Worm (Caenorhabditis elegans) whole organism, late embryonic: ENCODE results near the gene srbc-10.

ENCODE experiments used
- C08G9.2 ChIP-seq: sonication (generic microtip); optimal IDR thresholded peaks from 2 replicates; lab custom pipeline; 2016; ENCODE audit warnings: mild to moderate bottlenecking, missing genetic modification characterization, moderate library complexity, missing compliant biosample characterization
- C38D4.7 ChIP-seq: fragments of 200-800 bp; sonication (Bioruptor generic); optimal IDR thresholded peaks from 2 replicates; lab custom pipeline; 2018; ENCODE audit warnings: mild to moderate bottlenecking, missing genetic modification characterization, moderate library complexity, missing compliant biosample characterization
- F13H6.1 ChIP-seq: sonication (generic microtip); optimal IDR thresholded peaks from 2 replicates; lab custom pipeline; 2016; ENCODE audit warnings: missing genetic modification characterization, missing compliant biosample characterization
- K02D7.2 ChIP-seq: sonication (generic microtip); optimal IDR thresholded peaks from 2 replicates; lab custom pipeline; 2017; ENCODE audit warnings: mild to moderate bottlenecking, missing genetic modification characterization, missing compliant biosample characterization
- K09A11.1 ChIP-seq: sonication (generic microtip); optimal IDR thresholded peaks from 2 replicates; lab custom pipeline; 2017; ENCODE audit warnings: antibody characterized with exemption, mild to moderate bottlenecking, missing genetic modification characterization, missing compliant biosample characterization; ENCODE audit not compliant: insufficient read depth
- T23F11.4 ChIP-seq: fragments of 200-800 bp; sonication (Bioruptor generic); optimal IDR thresholded peaks from 2 replicates; lab custom pipeline; 2018; ENCODE audit warnings: mild to moderate bottlenecking, missing genetic modification characterization, missing compliant biosample characterization
- ahr-1 ChIP-seq: sonication (generic microtip); optimal IDR thresholded peaks from 2 replicates; lab custom pipeline; 2016; ENCODE audit warnings: missing genetic modification characterization, missing compliant biosample characterization
- ceh-14 ChIP-seq: sonication (generic microtip); optimal IDR thresholded peaks from 2 replicates; lab custom pipeline; 2016; ENCODE audit warnings: missing genotype, missing genetic modification characterization, missing compliant biosample characterization
- ceh-2 ChIP-seq: sonication (generic microtip); optimal IDR thresholded peaks from 2 replicates; lab custom pipeline; 2016; ENCODE audit warnings: missing genotype, missing genetic modification characterization, missing compliant biosample characterization
- ceh-22 ChIP-seq: sonication (generic microtip); optimal IDR thresholded peaks from 2 replicates; lab custom pipeline; 2017; ENCODE audit warnings: missing biosample characterization, missing genetic modification characterization
- ceh-31 ChIP-seq: sonication (generic microtip); optimal IDR thresholded peaks from 2 replicates; lab custom pipeline; 2016; ENCODE audit warnings: missing genetic modification characterization, missing compliant biosample characterization
- ceh-45 ChIP-seq: fragments of 200-800 bp; sonication (Bioruptor generic); IDR thresholded peaks from 2 replicates; pipeline ENCODE4 v1.3.6; 2022; ENCODE audit warnings: missing genetic modification reagents, missing genetic modification characterization, missing compliant biosample characterization
- ceh-48 ChIP-seq: sonication (generic microtip); optimal IDR thresholded peaks from 2 replicates; lab custom pipeline; 2016; ENCODE audit warnings: missing genetic modification characterization, inconsistent platforms, missing compliant biosample characterization
- che-1 ChIP-seq: sonication (generic microtip); optimal IDR thresholded peaks from 2 replicates; lab custom pipeline; 2016; ENCODE audit warnings: mild to moderate bottlenecking, missing genetic modification characterization, missing compliant biosample characterization
- dmd-4 ChIP-seq: sonication (generic microtip); optimal IDR thresholded peaks from 2 replicates; lab custom pipeline; 2016; ENCODE audit warnings: borderline replicate concordance, missing genetic modification characterization, missing compliant biosample characterization
- dve-1 ChIP-seq: sonication (generic microtip); optimal IDR thresholded peaks from 2 replicates; lab custom pipeline; 2017; ENCODE audit warnings: antibody characterized with exemption, mild to moderate bottlenecking, missing genetic modification characterization, missing compliant biosample characterization
- elt-2 ChIP-seq: sonication (generic microtip); optimal IDR thresholded peaks from 2 replicates; lab custom pipeline; 2016; ENCODE audit warnings: missing genetic modification reagents, missing genetic modification characterization, missing compliant biosample characterization
- elt-4 ChIP-seq: sonication (generic microtip); optimal IDR thresholded peaks from 2 replicates; lab custom pipeline; 2016; ENCODE audit warnings: missing genetic modification characterization, missing compliant biosample characterization
- eyg-1 ChIP-seq: sonication (generic microtip); optimal IDR thresholded peaks from 2 replicates; lab custom pipeline; 2016; ENCODE audit warnings: missing genotype, missing genetic modification characterization, missing compliant biosample characterization
- fax-1 ChIP-seq: sonication (generic microtip); optimal IDR thresholded peaks from 2 replicates; lab custom pipeline; 2016; ENCODE audit warnings: missing genotype, missing genetic modification characterization, missing compliant biosample characterization
- fkh-6 ChIP-seq: sonication (generic microtip); optimal IDR thresholded peaks from 2 replicates; lab custom pipeline; 2016; ENCODE audit warnings: missing genetic modification characterization, missing compliant biosample characterization
- gmeb-2 ChIP-seq: sonication (generic microtip); optimal IDR thresholded peaks from 2 replicates; lab custom pipeline; 2016; ENCODE audit warnings: missing genetic modification characterization, inconsistent platforms, missing compliant biosample characterization
- hlh-15 ChIP-seq: sonication (generic microtip); optimal IDR thresholded peaks from 2 replicates; lab custom pipeline; 2016; ENCODE audit warnings: missing genetic modification characterization, missing compliant biosample characterization
- hlh-30 ChIP-seq: sonication (generic microtip); optimal IDR thresholded peaks from 2 replicates; lab custom pipeline; 2017; ENCODE audit warnings: antibody characterized with exemption, missing genetic modification characterization, missing compliant biosample characterization; ENCODE audit not compliant: insufficient read depth
- hlh-6 ChIP-seq: sonication (generic microtip); optimal IDR thresholded peaks from 2 replicates; lab custom pipeline; 2016; ENCODE audit warnings: missing genotype, missing genetic modification characterization, missing compliant biosample characterization
- nfya-1 ChIP-seq: sonication (generic microtip); optimal IDR thresholded peaks from 2 replicates; lab custom pipeline; 2017; ENCODE audit warnings: missing genetic modification characterization, mild to moderate bottlenecking, missing compliant biosample characterization, antibody characterized with exemption, moderate library complexity
- npax-4 ChIP-seq: sonication (generic microtip); optimal IDR thresholded peaks from 2 replicates; lab custom pipeline; 2016; ENCODE audit warnings: missing genetic modification characterization, missing compliant biosample characterization
- odd-2 ChIP-seq: sonication (generic microtip); optimal IDR thresholded peaks from 2 replicates; lab custom pipeline; 2017; ENCODE audit warnings: antibody characterized with exemption, mild to moderate bottlenecking, missing genetic modification characterization, missing compliant biosample characterization
- pat-9 ChIP-seq: fragments of 200-800 bp; sonication (Bioruptor generic); optimal IDR thresholded peaks from 2 replicates; lab custom pipeline; 2018; ENCODE audit warnings: mild to moderate bottlenecking, missing genetic modification characterization, moderate library complexity, missing compliant biosample characterization
- pax-1 ChIP-seq: fragments of 150-350 bp; optimal IDR thresholded peaks from 2 replicates; lab custom pipeline; 2014; ENCODE audit warnings: missing biosample characterization, missing genetic modification characterization
- pros-1 ChIP-seq: fragments of 150-350 bp; optimal IDR thresholded peaks from 2 replicates; lab custom pipeline; 2014; ENCODE audit warnings: missing biosample characterization, missing genetic modification reagents, missing genetic modification characterization
- ref-2 ChIP-seq: sonication (generic microtip); optimal IDR thresholded peaks from 2 replicates; lab custom pipeline; 2016; ENCODE audit warnings: missing genetic modification characterization, missing compliant biosample characterization
- sdc-2 ChIP-seq: sonication (generic microtip); optimal IDR thresholded peaks from 2 replicates; lab custom pipeline; 2016; ENCODE audit warnings: missing genotype, missing genetic modification characterization, missing compliant biosample characterization
- tbx-2 ChIP-seq: sonication (generic microtip); optimal IDR thresholded peaks from 2 replicates; lab custom pipeline; 2016; ENCODE audit warnings: missing genetic modification characterization, missing compliant biosample characterization
- ttx-3 ChIP-seq: sonication (generic microtip); optimal IDR thresholded peaks from 2 replicates; lab custom pipeline; 2016; ENCODE audit warnings: missing genetic modification reagents, missing genetic modification characterization, missing compliant biosample characterization
- unc-55 ChIP-seq: sonication (generic microtip); optimal IDR thresholded peaks from 2 replicates; lab custom pipeline; 2017; ENCODE audit warnings: missing biosample characterization, missing genetic modification reagents, missing genetic modification characterization
- unc-86 ChIP-seq: sonication (generic microtip); optimal IDR thresholded peaks from 2 replicates; lab custom pipeline; 2016; ENCODE audit warnings: missing genetic modification characterization, missing compliant biosample characterization
- ztf-16 ChIP-seq: sonication (generic microtip); optimal IDR thresholded peaks from 2 replicates; lab custom pipeline; 2017; ENCODE audit warnings: missing genetic modification characterization, missing compliant biosample characterization

srbc-10 gene

ce11 chrV:7497440-7497839 is 4.6 kb upstream of the srbc-10 start, which contains the start of gene srh-79:
TSS of gene srh-79 (plus strand) at chrV:7497740.
- TF ChIP-seq gmeb-2, result no peak
- TF ChIP-seq T23F11.4, result no peak
- TF ChIP-seq ceh-22 (tag; lab: Kevin White, UChicago), result no peak
- TF ChIP-seq ceh-48, result no peak
- TF ChIP-seq hlh-6, result no peak
- TF ChIP-seq F13H6.1, result no peak
- no peak for TF ChIP-seq ahr-1 (tag; lab: Kevin White, UChicago)
- TF ChIP-seq hlh-15 (tag; lab: Kevin White, UChicago), result no peak
- no peak for TF ChIP-seq C08G9.2
- TF ChIP-seq ceh-14 (tag; lab: Kevin White, UChicago), result no peak
- TF ChIP-seq hlh-30 (tag; lab: Kevin White, UChicago), result no peak
- TF ChIP-seq sdc-2, result no peak
- TF ChIP-seq ceh-31 (tag; lab: Kevin White, UChicago), result no peak
- no peak for TF ChIP-seq dve-1
- TF ChIP-seq elt-2 (tag; lab: Kevin White, UChicago), result no peak

DNA sequence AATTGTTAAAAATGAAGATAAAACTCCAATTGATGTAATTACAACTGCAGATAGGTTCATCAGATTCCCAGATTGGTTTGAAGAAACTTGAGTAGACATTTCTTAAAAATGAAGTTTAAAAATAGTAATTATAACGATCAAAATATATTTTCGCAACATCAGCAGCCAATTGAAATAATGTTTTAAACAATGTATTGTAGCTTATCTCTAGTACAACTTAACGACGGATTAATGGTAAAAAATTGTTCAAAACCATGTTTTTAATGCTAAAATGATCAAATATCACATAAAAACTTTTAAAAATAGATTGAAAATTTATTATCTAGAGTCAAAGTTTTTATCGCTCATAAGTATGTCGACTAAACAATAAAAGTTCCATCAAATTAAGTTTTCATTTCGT is 2.4 kb upstream of the srbc-10 start, which contains the start of gene srbc-11:
srbc-11 (minus strand) TSS at position 101 of the 400 bp plus-strand sequence.
- TF ChIP-seq C38D4.7 (GFP tag; lab: Kevin White, UChicago) (no peak), K02D7.2 (tag; lab: Kevin White, UChicago) (no peak), npax-4 (no peak), ztf-16 (tag; lab: Kevin White, UChicago) (no peak), hlh-30 (tag; lab: Kevin White, UChicago) (no peak), ceh-14 (tag; lab: Kevin White, UChicago) (no peak), K09A11.1 (tag; lab: Kevin White, UChicago) (no peak), fax-1 (tag; lab: Kevin White, UChicago) (no peak), dve-1 (no peak), tbx-2 (no peak), eyg-1 (no peak), C08G9.2 (no peak), pax-1 (no peak), ahr-1 (tag; lab: Kevin White, UChicago) (no peak)

DNA sequence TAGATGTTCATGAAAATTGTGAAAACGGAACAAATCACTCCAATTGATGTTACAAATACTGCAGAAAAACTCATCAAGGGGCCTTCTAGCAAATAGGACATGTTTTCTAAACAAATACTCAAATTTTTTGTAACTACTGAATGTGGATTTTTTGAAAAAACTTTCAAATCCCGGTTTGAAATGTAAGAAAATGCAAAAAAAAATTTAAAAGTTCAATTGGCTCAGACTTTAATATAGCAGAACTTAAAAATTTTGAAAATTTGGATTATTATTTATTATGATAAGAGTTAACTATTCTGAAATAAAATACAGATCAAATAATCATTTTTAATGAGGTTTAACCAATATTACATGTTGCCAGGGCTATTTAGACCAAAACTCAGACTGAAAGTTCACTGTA is 2.5 kb downstream of the srbc-10 start, which contains the start of gene srbc-9:
srbc-9 (minus strand) TSS at position 101 of the 400 bp plus-strand sequence.
- TF ChIP-seq elt-4 (tag; lab: Kevin White, UChicago), result no peak
- no peak for TF ChIP-seq ceh-48
- no peak for TF ChIP-seq ttx-3 (tag; lab: Kevin White, UChicago)
- TF ChIP-seq pax-1, result no peak
- TF ChIP-seq T23F11.4, result no peak
- no peak for TF ChIP-seq unc-86
- no peak for TF ChIP-seq pros-1 (tag; lab: Kevin White, UChicago)
- no peak for TF ChIP-seq ref-2
- TF ChIP-seq dve-1, result no peak
- no peak for TF ChIP-seq elt-2 (tag; lab: Kevin White, UChicago)
- no peak for TF ChIP-seq dmd-4 (tag; lab: Kevin White, UChicago)
- TF ChIP-seq fkh-6, result no peak
- TF ChIP-seq ceh-2 (tag; lab: Kevin White, UChicago), result no peak
- TF ChIP-seq che-1 (tag; lab: Kevin White, UChicago), result no peak
- no peak for TF ChIP-seq tbx-2
- no peak for TF ChIP-seq hlh-15 (tag; lab: Kevin White, UChicago)
- no peak for TF ChIP-seq ceh-45 (GFP tag; lab: Robert Waterston, UW)

DNA sequence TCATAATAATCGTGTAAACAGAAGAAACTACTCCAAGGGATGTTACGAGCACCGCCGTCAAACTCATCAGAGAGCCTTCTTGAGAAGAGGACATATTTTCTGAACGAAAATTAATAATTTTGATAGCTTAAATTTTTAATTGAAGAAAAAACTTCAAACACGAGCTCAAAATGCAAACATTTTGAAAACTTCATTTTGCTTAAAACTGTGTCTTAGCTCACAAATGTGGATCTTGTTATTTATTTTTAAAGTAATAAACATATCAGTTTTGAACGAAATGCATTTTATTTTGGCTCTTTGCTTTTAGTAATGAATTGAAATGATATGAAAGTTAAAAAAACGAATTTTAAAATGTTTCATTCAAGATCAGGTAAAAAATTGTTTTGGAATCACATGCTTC is 5.3 kb downstream of the srbc-10 start, which contains the start of gene srbc-7:
srbc-7 (minus strand) TSS at position 101 of the 400 bp plus-strand sequence.
- TF ChIP-seq odd-2 (no peak), unc-55 (GFP tag; lab: Kevin White, UChicago) (no peak), pat-9 (tag; lab: Kevin White, UChicago) (no peak), nfya-1 (tag; lab: Kevin White, UChicago) (no peak), ceh-2 (tag; lab: Kevin White, UChicago) (no peak), ahr-1 (tag; lab: Kevin White, UChicago) (no peak)
